Fruit fly (Drosophila melanogaster) Kc167 (cell line): ENCODE measurements around the gene GNBP3.

Experiments
- Myc ChIP-seq: fragments of >200 bp; optimal IDR thresholded peaks from 2 replicates; lab custom pipeline; 2017; ENCODE audit warnings: missing external identifiers
- Sin3A ChIP-seq: fragments of >200 bp; optimal IDR thresholded peaks from 2 replicates; lab custom pipeline; 2018; ENCODE audit warnings: missing external identifiers
- h ChIP-seq: fragments of >200 bp; optimal IDR thresholded peaks from 3 replicates; lab custom pipeline; 2018; ENCODE audit warnings: missing external identifiers
- insv ChIP-seq: fragments of >200 bp; optimal IDR thresholded peaks from 3 replicates; lab custom pipeline; 2018; ENCODE audit warnings: missing external identifiers
- psq ChIP-seq: fragments of >200 bp; optimal IDR thresholded peaks from 2 replicates; lab custom pipeline; 2017; ENCODE audit warnings: missing external identifiers
- ttk ChIP-seq: sonication (Bioruptor generic); optimal IDR thresholded peaks from 2 replicates; lab custom pipeline; 2017; ENCODE audit warnings: missing external identifiers

Gene GNBP3

DNA sequence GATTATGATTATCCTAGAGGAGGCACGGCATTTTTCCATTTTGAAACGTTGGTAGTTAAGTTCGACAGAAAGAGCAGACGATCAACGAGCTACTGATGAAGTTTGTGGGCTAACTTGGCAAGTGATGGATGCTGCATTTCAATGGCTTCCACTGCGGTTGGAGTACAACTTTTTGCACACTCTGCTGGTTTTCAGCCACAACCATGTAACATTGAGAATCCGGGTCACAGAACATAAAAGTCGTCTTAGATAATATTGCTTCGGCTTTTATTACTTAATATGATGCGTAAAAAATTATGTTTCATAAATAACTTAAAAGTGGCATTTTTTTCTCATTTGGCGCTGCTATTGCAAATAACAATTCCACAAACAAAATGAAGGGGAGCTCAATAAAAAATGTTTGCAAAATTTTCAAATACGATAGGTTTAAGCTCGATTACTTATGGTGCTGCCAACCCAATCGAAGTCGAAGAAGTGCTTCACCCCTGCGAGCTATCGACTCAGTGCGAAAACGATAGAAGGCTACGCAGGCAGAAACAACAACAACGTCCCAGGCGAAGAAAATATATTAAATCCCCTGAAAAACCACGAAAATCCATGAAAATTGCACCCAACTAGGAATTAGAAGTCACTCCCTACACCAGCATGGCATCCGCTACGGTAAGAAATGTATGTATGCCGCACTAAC, 11.6 kb downstream of the GNBP3 start, which contains the start of the genes CG5653 and CG5021:
Gene CG5653, minus strand, starts transcription at position 51 of the 688 bp plus-strand sequence.
Gene CG5021, plus strand, starts transcription at position 506 of the 688 bp plus-strand sequence.
- TF ChIP-seq Myc (lab: Kevin White, UChicago) (no peak), psq (lab: Kevin White, UChicago) (no peak), insv (lab: Kevin White, UChicago) (no peak), Sin3A (lab: Kevin White, UChicago) (no peak)

DNA sequence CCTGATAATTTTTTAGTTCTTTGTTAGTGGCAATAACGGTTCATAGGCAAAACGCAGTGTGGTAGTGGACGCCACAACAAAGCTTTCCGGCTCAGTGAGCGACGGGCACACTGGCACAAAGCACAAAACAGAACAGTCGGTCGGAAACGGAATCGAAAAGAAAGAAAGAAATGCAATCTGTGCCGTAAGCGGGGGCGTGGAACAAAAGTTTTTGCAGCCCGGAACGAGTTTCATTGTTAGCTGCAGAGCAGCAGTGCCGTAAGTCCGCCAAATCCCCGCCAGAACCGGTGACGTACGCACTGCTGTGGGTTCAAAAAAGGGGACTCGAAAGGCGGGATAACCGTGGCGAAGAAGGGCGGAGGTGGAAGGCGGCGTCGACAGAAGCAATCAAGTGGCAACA, 13.6 kb downstream of the GNBP3 start, which contains the start of gene CG5026:
Gene CG5026, plus strand, starts transcription at position 92 of the 400 bp plus-strand sequence.
- TF ChIP-seq h (lab: Kevin White, UChicago): no peak
- TF ChIP-seq ttk: no peak
- TF ChIP-seq insv (lab: Kevin White, UChicago): no peak
- no peak for TF ChIP-seq Myc (lab: Kevin White, UChicago)
- TF ChIP-seq psq (lab: Kevin White, UChicago): no peak
- no peak for TF ChIP-seq Sin3A (lab: Kevin White, UChicago)

- TF ChIP-seq Myc (lab: Kevin White, UChicago): no peak
- TF ChIP-seq ttk: no peak
- TF ChIP-seq insv (lab: Kevin White, UChicago): no peak
- no peak for TF ChIP-seq Sin3A (lab: Kevin White, UChicago)
- TF ChIP-seq psq (lab: Kevin White, UChicago): no peak
- TF ChIP-seq h (lab: Kevin White, UChicago): no peak
Measured at dm6 chr3L:8974478-8975477, 20.0 kb downstream of the GNBP3 start, which contains the start of the genes pix and Srp68. TSS of gene pix (minus strand) at chr3L:8974765. TSS of gene Srp68 (plus strand) at chr3L:8975046.

- no peak for TF ChIP-seq psq (lab: Kevin White, UChicago)
Measured at dm6 chr3L:8978678-8979413, 24.0 kb downstream of the GNBP3 start.

DNA sequence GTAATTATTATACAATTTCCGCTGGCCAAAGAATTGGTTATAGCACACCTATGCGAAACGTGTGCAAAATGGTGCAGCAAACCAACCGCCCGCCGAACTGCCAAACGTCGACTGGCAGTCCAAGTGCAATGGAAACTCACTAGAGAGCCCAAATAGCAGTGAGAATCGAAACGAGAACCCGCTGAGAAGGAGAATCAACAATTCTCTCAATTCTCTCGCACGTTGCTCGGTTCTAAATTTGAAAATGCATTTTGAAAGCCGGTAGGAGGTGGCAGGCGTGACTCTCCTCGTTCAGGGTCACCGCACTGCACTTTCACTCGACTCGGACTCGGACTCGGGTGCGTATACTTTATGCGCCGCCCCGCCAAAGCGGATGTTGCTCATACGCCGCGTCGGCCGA, 25.0 kb downstream of the GNBP3 start, which contains the start of gene CG5644:
Gene CG5644, minus strand, starts transcription at position 101 of the 400 bp plus-strand sequence.
- TF ChIP-seq insv (lab: Kevin White, UChicago) (no peak), Sin3A (lab: Kevin White, UChicago) (no peak), ttk (no peak), psq (lab: Kevin White, UChicago) (no peak), Myc (lab: Kevin White, UChicago) (no peak), h (lab: Kevin White, UChicago) (no peak)

DNA sequence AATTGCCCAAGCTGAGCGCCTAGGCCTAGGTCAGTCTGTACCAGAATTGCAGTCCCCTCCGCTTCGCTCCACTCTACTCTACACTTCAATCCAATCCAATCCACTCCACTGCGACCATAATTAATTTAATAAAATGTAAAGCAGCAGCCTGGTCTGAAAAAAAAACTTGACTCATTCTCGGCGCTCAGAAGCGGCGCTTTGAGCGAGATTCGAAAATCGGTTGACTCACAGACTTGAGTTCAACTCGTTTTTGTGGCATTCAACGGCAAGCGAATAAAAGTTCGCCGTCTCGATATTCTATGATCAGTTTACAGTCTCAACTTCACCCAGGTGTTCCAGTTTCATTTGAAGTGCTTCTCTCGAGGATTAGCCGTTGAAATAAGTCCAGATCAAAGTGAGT, 26.7 kb downstream of the GNBP3 start, which contains the start of gene CG13314:
Gene CG13314, plus strand, starts transcription at position 301 of the 400 bp plus-strand sequence.
- TF ChIP-seq ttk (no peak), h (lab: Kevin White, UChicago) (no peak), insv (lab: Kevin White, UChicago) (no peak), Sin3A (lab: Kevin White, UChicago) (no peak), Myc (lab: Kevin White, UChicago) (no peak), psq (lab: Kevin White, UChicago) (no peak)

- no peak for TF ChIP-seq Myc (lab: Kevin White, UChicago)
- no peak for TF ChIP-seq h (lab: Kevin White, UChicago)
- TF ChIP-seq Sin3A (lab: Kevin White, UChicago): no peak
- TF ChIP-seq psq (lab: Kevin White, UChicago): no peak
- no peak for TF ChIP-seq ttk
- no peak for TF ChIP-seq insv (lab: Kevin White, UChicago)
Measured at dm6 chr3L:8982044-8982443, 27.2 kb downstream of the GNBP3 start.

DNA sequence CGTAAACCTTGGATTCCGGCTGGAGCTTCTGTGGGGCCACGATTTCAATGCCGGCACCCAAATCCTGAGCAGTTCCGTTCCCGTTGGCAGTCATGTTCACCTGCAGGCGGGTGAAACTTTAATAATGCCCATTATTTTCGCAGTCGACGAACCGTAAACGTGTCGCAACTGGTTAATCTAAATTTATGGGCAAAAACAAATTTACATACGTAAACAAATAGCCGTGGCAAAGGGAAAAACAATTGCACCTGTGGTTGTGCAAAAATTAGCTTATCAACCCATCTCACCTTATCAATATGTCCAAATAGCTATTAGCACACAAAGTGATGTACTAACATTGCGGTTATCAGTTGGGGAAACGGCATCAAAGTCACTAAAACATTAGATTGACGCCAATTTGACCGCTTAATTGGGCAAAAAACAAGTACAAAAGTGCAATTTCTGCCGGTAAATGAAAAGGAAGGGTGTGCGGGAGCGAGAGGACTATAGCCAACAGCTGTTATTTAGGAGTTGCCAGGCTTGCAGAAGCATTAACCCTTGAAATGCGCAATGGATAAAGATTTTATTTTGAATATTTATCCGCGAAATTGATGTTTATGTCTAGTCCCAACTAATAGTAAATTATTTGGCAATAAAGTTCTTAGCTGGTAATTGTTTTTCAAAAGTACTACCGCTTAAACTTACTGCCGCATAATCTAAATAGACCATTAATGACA, 30.5 kb downstream of the GNBP3 start:
- TF ChIP-seq ttk: no peak
- no peak for TF ChIP-seq Sin3A (lab: Kevin White, UChicago)
- TF ChIP-seq h (lab: Kevin White, UChicago): no peak
- no peak for TF ChIP-seq Myc (lab: Kevin White, UChicago)
- no peak for TF ChIP-seq insv (lab: Kevin White, UChicago)
- TF ChIP-seq psq (lab: Kevin White, UChicago): no peak

dm6 chr3L:8985848-8986320, 31.1 kb downstream of the GNBP3 start, which contains the start of gene Galk:
TSS of gene Galk (minus strand) at chr3L:8986091.
- no peak for TF ChIP-seq psq (lab: Kevin White, UChicago)
- no peak for TF ChIP-seq Sin3A (lab: Kevin White, UChicago)
- TF ChIP-seq ttk: no peak
- TF ChIP-seq insv (lab: Kevin White, UChicago): no peak
- no peak for TF ChIP-seq Myc (lab: Kevin White, UChicago)
- no peak for TF ChIP-seq h (lab: Kevin White, UChicago)

- TF ChIP-seq ttk: no peak
- TF ChIP-seq Sin3A (lab: Kevin White, UChicago): no peak
- TF ChIP-seq insv (lab: Kevin White, UChicago): no peak
- no peak for TF ChIP-seq psq (lab: Kevin White, UChicago)
- no peak for TF ChIP-seq Myc (lab: Kevin White, UChicago)
- TF ChIP-seq h (lab: Kevin White, UChicago): no peak
Measured at dm6 chr3L:8986582-8986981, 31.8 kb downstream of the GNBP3 start, which contains the start of gene CG5068. TSS of gene CG5068 (plus strand) at chr3L:8986710.
